Fruit fly (Drosophila melanogaster): ENCODE measurements around the gene pnr.

pnr gene

dm6 chr3R:16067494-16067893, 41.6 kb downstream of the pnr start, which contains the start of gene CG10185:
Gene CG10185, minus strand, starts transcription at chr3R:16067594.
- no peak for TF ChIP-seq CG6854 (GFP tag; optimal IDR thresholded peaks at IDR 0.05)

- no peak for TF ChIP-seq ss (GFP tag; optimal IDR thresholded peaks at IDR 0.05)
- TF ChIP-seq fkh (GFP tag; optimal IDR thresholded peaks at IDR 0.05), result peak; percentile 98
Measured at dm6 chr3R:16069266-16069665, 43.4 kb downstream of the pnr start.

- TF ChIP-seq CG16779 (tag; optimal IDR thresholded peaks at IDR 0.05), result no peak
- peak; percentile 71 for TF ChIP-seq spab (GFP tag; optimal IDR thresholded peaks at IDR 0.05)
- no peak for TF ChIP-seq dac (GFP tag; optimal IDR thresholded peaks at IDR 0.05)
- peak; percentile 81 for TF ChIP-seq Sox14 (GFP tag; optimal IDR thresholded peaks at IDR 0.05)
- peak; percentile 26 for TF ChIP-seq Sox15 (GFP tag; optimal IDR thresholded peaks at IDR 0.05)
- TF ChIP-seq Hr39 (GFP tag; optimal IDR thresholded peaks at IDR 0.05), result peak; percentile 33
- no peak for TF ChIP-seq cyc (GFP tag; optimal IDR thresholded peaks at IDR 0.05)
- TF ChIP-seq CG32006 (GFP tag; optimal IDR thresholded peaks at IDR 0.05), result no peak
- peak; percentile 83 for TF ChIP-seq esn (GFP tag; optimal IDR thresholded peaks at IDR 0.05)
- no peak for TF ChIP-seq Blimp-1 (GFP tag; optimal IDR thresholded peaks at IDR 0.05)
- peak; percentile 0 for TF ChIP-seq CG11902 (GFP tag; optimal IDR thresholded peaks at IDR 0.05)
- peak; percentile 90 for TF ChIP-seq CG3919 (GFP tag; optimal IDR thresholded peaks at IDR 0.05)
- TF ChIP-seq CG7368 (GFP tag; optimal IDR thresholded peaks at IDR 0.05), result peak; percentile 86
- peak; percentile 65 for TF ChIP-seq Gug (GFP tag; IDR thresholded peaks at IDR 0.05)
- peak; percentile 78 for TF ChIP-seq Hr4 (GFP tag; optimal IDR thresholded peaks at IDR 0.05)
- peak; percentile 61 for TF ChIP-seq CG31627 (GFP tag; optimal IDR thresholded peaks at IDR 0.05)
- peak; percentile 75 for TF ChIP-seq Sox102F (GFP tag; optimal IDR thresholded peaks at IDR 0.05)
- TF ChIP-seq Eip75B (GFP tag; optimal IDR thresholded peaks at IDR 0.05), result peak; percentile 88
- no peak for TF ChIP-seq Smox (GFP tag; optimal IDR thresholded peaks at IDR 0.05)
- peak; percentile 89 for TF ChIP-seq CG6163 (GFP tag; IDR thresholded peaks at IDR 0.05)
- TF ChIP-seq eg (GFP tag; IDR thresholded peaks at IDR 0.05), result peak; percentile 89
- peak; percentile 55 for TF ChIP-seq fd59A (GFP tag; optimal IDR thresholded peaks at IDR 0.05)
- TF ChIP-seq vri (GFP tag; optimal IDR thresholded peaks at IDR 0.05), result no peak
- peak; percentile 73 for TF ChIP-seq CG10669 (GFP tag; optimal IDR thresholded peaks at IDR 0.05)
- TF ChIP-seq acj6 (GFP tag; optimal IDR thresholded peaks at IDR 0.05), result peak; percentile 90
- TF ChIP-seq Ets21C (GFP tag; optimal IDR thresholded peaks at IDR 0.05), result no peak
- TF ChIP-seq CG3032 (tag; optimal IDR thresholded peaks at IDR 0.05), result peak; percentile 83
- peak; percentile 95 for TF ChIP-seq dsx (GFP tag; optimal IDR thresholded peaks at IDR 0.05; ENCODE audit: poor library complexity, severe bottlenecking)
- peak; percentile 70 for TF ChIP-seq lz (GFP tag; optimal IDR thresholded peaks at IDR 0.05)
- peak; percentile 87 for TF ChIP-seq Lpt (GFP tag; optimal IDR thresholded peaks at IDR 0.05)
- peak; percentile 98 for TF ChIP-seq Eip78C (GFP tag)
- peak; percentile 93 for TF ChIP-seq CG10631 (GFP tag; optimal IDR thresholded peaks at IDR 0.05)
- TF ChIP-seq CG4318 (GFP tag; optimal IDR thresholded peaks at IDR 0.05), result no peak
- no peak for TF ChIP-seq Hr38 (GFP tag; optimal IDR thresholded peaks at IDR 0.05)
- peak; percentile 78 for TF ChIP-seq CG11762 (GFP tag; optimal IDR thresholded peaks at IDR 0.05; ENCODE audit: insufficient read depth)
- peak; percentile 88 for TF ChIP-seq net (GFP tag; optimal IDR thresholded peaks at IDR 0.05)
- peak; percentile 91 for TF ChIP-seq achi (GFP tag; optimal IDR thresholded peaks at IDR 0.05)
- TF ChIP-seq salr (GFP tag; optimal IDR thresholded peaks at IDR 0.05), result peak in 1 of 2 experiments; percentile 87
- TF ChIP-seq Met (GFP tag; optimal IDR thresholded peaks at IDR 0.05), result no peak
- peak; percentile 85 for TF ChIP-seq CG6792 (GFP tag; optimal IDR thresholded peaks at IDR 0.05)
- TF ChIP-seq CG6276 (GFP tag; optimal IDR thresholded peaks at IDR 0.05), result no peak
- TF ChIP-seq topi (GFP tag; optimal IDR thresholded peaks at IDR 0.05), result peak; percentile 73
- TF ChIP-seq svp (GFP tag), result no peak
Measured at dm6 chr3R:16071689-16072580, 46.1 kb downstream of the pnr start.

Measured in whole organism, prepupa.